Fruit fly (Drosophila melanogaster) whole organism, embryonic: ENCODE data around the gene Ubqn.
A peak's percentile ranks its signal among the peaks of the same experiment; 100 is the strongest.

Source experiments
- Atf6 ChIP-seq: fragments of 200-800 bp; sonication (Bioruptor generic); IDR thresholded peaks from 2 replicates; pipeline ENCODE4 v1.3.6; 2022; ENCODE audit warnings: missing biosample characterization, missing genetic modification characterization
- CG10274 ChIP-seq: fragments of 200-800 bp; sonication (Bioruptor generic); optimal IDR thresholded peaks from 3 replicates; lab custom pipeline; 2017; ENCODE audit warnings: missing biosample characterization, mild to moderate bottlenecking, missing genetic modification characterization
- CG10462 ChIP-seq: fragments of 200-800 bp; sonication (Bioruptor generic); optimal IDR thresholded peaks from 2 replicates; lab custom pipeline; 2016; ENCODE audit warnings: missing biosample characterization, missing genetic modification characterization
- CG11456 ChIP-seq: fragments of 200-800 bp; sonication (Bioruptor generic); IDR thresholded peaks from 3 replicates; pipeline ENCODE4 v1.3.6; 2022; ENCODE audit warnings: missing biosample characterization, missing genetic modification characterization
- CG11560 ChIP-seq: fragments of 200-800 bp; sonication (Bioruptor generic); IDR thresholded peaks from 3 replicates; pipeline ENCODE4 v1.3.6; 2022; ENCODE audit warnings: missing biosample characterization, missing genetic modification characterization
- CG11723 ChIP-seq: fragments of 200-800 bp; sonication (Bioruptor generic); optimal IDR thresholded peaks from 2 replicates; lab custom pipeline; 2017; ENCODE audit warnings: missing biosample characterization, mild to moderate bottlenecking, missing genetic modification characterization
- CG14710 ChIP-seq: fragments of 200-800 bp; sonication (Bioruptor generic); optimal IDR thresholded peaks from 3 replicates; lab custom pipeline; 2019; ENCODE audit warnings: missing biosample characterization, mild to moderate bottlenecking, missing genetic modification characterization, moderate library complexity
- CG15514 ChIP-seq: fragments of 200-800 bp; sonication (Bioruptor generic); optimal IDR thresholded peaks from 3 replicates; lab custom pipeline; 2017; ENCODE audit warnings: missing biosample characterization, missing genetic modification characterization, mild to moderate bottlenecking, moderate library complexity, missing genetic modification reagents
- CG15696 ChIP-seq: fragments of 200-800 bp; sonication (Bioruptor generic); optimal IDR thresholded peaks from 2 replicates; lab custom pipeline; 2019; ENCODE audit warnings: missing biosample characterization, mild to moderate bottlenecking, missing genetic modification characterization, moderate library complexity
- CG18262 ChIP-seq: fragments of 200-800 bp; optimal IDR thresholded peaks from 3 replicates; lab custom pipeline; 2019; ENCODE audit warnings: missing biosample characterization, mild to moderate bottlenecking, missing genetic modification characterization, moderate library complexity
- CG1832 ChIP-seq: fragments of 200-800 bp; sonication (Bioruptor generic); optimal IDR thresholded peaks from 2 replicates; lab custom pipeline; 2017; ENCODE audit warnings: missing biosample characterization, mild to moderate bottlenecking, missing genetic modification characterization, inconsistent platforms
- CG2712 ChIP-seq: fragments of 200-800 bp; optimal IDR thresholded peaks from 3 replicates; lab custom pipeline; 2019; ENCODE audit warnings: missing biosample characterization, mild to moderate bottlenecking, missing genetic modification characterization, moderate library complexity
- CG30020 ChIP-seq: fragments of 200-800 bp; optimal IDR thresholded peaks from 2 replicates; lab custom pipeline; 2019; ENCODE audit warnings: missing biosample characterization, mild to moderate bottlenecking, missing genetic modification characterization, moderate library complexity
- CG30403 ChIP-seq: fragments of 200-800 bp; sonication (Bioruptor generic); optimal IDR thresholded peaks from 3 replicates; lab custom pipeline; 2016; ENCODE audit warnings: missing biosample characterization, missing genetic modification characterization
- CG31441 ChIP-seq: fragments of 200-800 bp; sonication (Bioruptor generic); IDR thresholded peaks from 2 replicates; pipeline ENCODE4 v1.3.6; 2022; ENCODE audit warnings: missing biosample characterization, missing genetic modification characterization
- CG3726 ChIP-seq: fragments of 200-800 bp; sonication (Bioruptor generic); IDR thresholded peaks from 3 replicates; pipeline ENCODE4, ENCODE4 v1.3.6; 2022; ENCODE audit warnings: missing biosample characterization, missing genetic modification characterization
- CG4282 ChIP-seq: fragments of 200-800 bp; sonication (Bioruptor generic); optimal IDR thresholded peaks from 2 replicates; lab custom pipeline; 2016; ENCODE audit warnings: missing biosample characterization, missing genetic modification characterization
- CG43689 ChIP-seq: fragments of 200-800 bp; sonication (Bioruptor generic); IDR thresholded peaks from 2 replicates; pipeline ENCODE4 v1.3.6; 2022; ENCODE audit warnings: missing biosample characterization, missing genetic modification characterization
- CG4854 ChIP-seq: fragments of 200-800 bp; sonication (Bioruptor generic); optimal IDR thresholded peaks from 2 replicates; lab custom pipeline; 2016; ENCODE audit warnings: missing biosample characterization, missing genetic modification characterization, inconsistent platforms
- CG6254 ChIP-seq: fragments of 200-800 bp; sonication (Bioruptor generic); optimal IDR thresholded peaks from 3 replicates; lab custom pipeline; 2017; ENCODE audit warnings: mild to moderate bottlenecking, missing biosample characterization, missing genetic modification reagents, missing genetic modification characterization
- CG8281 ChIP-seq: fragments of 200-800 bp; sonication (Bioruptor generic); optimal IDR thresholded peaks from 2 replicates; lab custom pipeline; 2018; ENCODE audit warnings: missing biosample characterization, mild to moderate bottlenecking, missing genetic modification characterization, moderate library complexity
- CG8478 ChIP-seq: fragments of >200 bp; optimal IDR thresholded peaks from 2 replicates; lab custom pipeline; 2018
- CHES-1-like ChIP-seq: fragments of 200-800 bp; sonication (Bioruptor generic); optimal IDR thresholded peaks from 2 replicates; lab custom pipeline; 2016; ENCODE audit warnings: missing biosample characterization, missing genetic modification characterization
- Dfd ChIP-seq, 2 experiments: fragments of >200 bp; optimal IDR thresholded peaks; 2 replicates each; lab custom pipeline; 2017; ENCODE audit warnings: missing biosample characterization in 2 of 2, missing genetic modification characterization in 2 of 2
- Dip2 ChIP-seq: fragments of 200-800 bp; sonication (Bioruptor generic); IDR thresholded peaks from 2 replicates; pipeline ENCODE4 v1.3.6; 2022; ENCODE audit warnings: missing biosample characterization, missing genetic modification characterization
- E2f2 ChIP-seq: fragments of 200-800 bp; sonication (Bioruptor generic); IDR thresholded peaks from 2 replicates; pipeline ENCODE4 v1.3.6; 2022; ENCODE audit warnings: missing biosample characterization, missing genetic modification characterization
- MBD-R2 ChIP-seq: fragments of 200-800 bp; sonication (Bioruptor generic); IDR thresholded peaks from 2 replicates; pipeline ENCODE4 v1.3.6; 2022; ENCODE audit warnings: missing biosample characterization, missing genetic modification characterization
- NC2β ChIP-seq: fragments of 200-800 bp; sonication (Bioruptor generic); optimal IDR thresholded peaks from 2 replicates; lab custom pipeline; 2016; ENCODE audit warnings: missing biosample characterization, missing genetic modification characterization
- Ravus ChIP-seq: fragments of 200-800 bp; sonication (Bioruptor generic); IDR thresholded peaks from 2 replicates; pipeline ENCODE4 v1.3.6; 2022; ENCODE audit warnings: missing biosample characterization, missing genetic modification characterization
- ac ChIP-seq: fragments of 200-800 bp; sonication (Bioruptor generic); optimal IDR thresholded peaks from 3 replicates; lab custom pipeline; 2017; ENCODE audit warnings: missing biosample characterization, mild to moderate bottlenecking, missing genetic modification characterization
- chinmo ChIP-seq: fragments of 200-800 bp; sonication (Bioruptor generic); IDR thresholded peaks from 4 replicates; pipeline ENCODE4 v1.3.6; 2022; ENCODE audit warnings: missing biosample characterization, missing genetic modification characterization; ENCODE audit not compliant: partially characterized antibody
- ci ChIP-seq: fragments of 200-800 bp; sonication (Bioruptor generic); IDR thresholded peaks from 3 replicates; pipeline ENCODE4 v1.3.6; 2022; ENCODE audit warnings: missing biosample characterization, missing genetic modification characterization
- cwo ChIP-seq: fragments of 200-800 bp; sonication (Bioruptor generic); optimal IDR thresholded peaks from 3 replicates; lab custom pipeline; 2017; ENCODE audit warnings: missing biosample characterization, missing genetic modification characterization, mild to moderate bottlenecking, moderate library complexity, missing genetic modification reagents
- dmrt11E ChIP-seq: fragments of 200-800 bp; sonication (Bioruptor generic); optimal IDR thresholded peaks from 3 replicates; lab custom pipeline; 2018; ENCODE audit warnings: missing biosample characterization, mild to moderate bottlenecking, missing genetic modification characterization, moderate library complexity
- fd64A ChIP-seq: fragments of 200-800 bp; sonication (Bioruptor generic); optimal IDR thresholded peaks from 3 replicates; lab custom pipeline; 2018; ENCODE audit warnings: missing biosample characterization, mild to moderate bottlenecking, missing genetic modification characterization
- fru ChIP-seq: fragments of >200 bp; optimal IDR thresholded peaks from 2 replicates; lab custom pipeline; 2017
- gfzf ChIP-seq: fragments of 200-800 bp; sonication (Bioruptor generic); optimal IDR thresholded peaks from 2 replicates; lab custom pipeline; 2016; ENCODE audit warnings: missing biosample characterization, mild to moderate bottlenecking, missing genetic modification characterization, moderate library complexity
- knrl ChIP-seq: fragments of 200-800 bp; sonication (Bioruptor generic); IDR thresholded peaks from 3 replicates; pipeline ENCODE4 v1.3.6; 2022; ENCODE audit warnings: missing biosample characterization, missing genetic modification characterization; ENCODE audit not compliant: partially characterized antibody
- lola ChIP-seq, 3 experiments: fragments of >200 bp in 2 of 3; fragments of 200-800 bp in 1 of 3; sonication (Bioruptor generic) in 1 of 3; optimal IDR thresholded peaks; 2 replicates each; lab custom pipeline; 2017 to 2019; ENCODE audit warnings: missing biosample characterization in 3 of 3, missing genetic modification characterization in 3 of 3, mild to moderate bottlenecking in 1 of 3, moderate library complexity in 1 of 3
- nerfin-1 ChIP-seq: fragments of 200-800 bp; sonication (Bioruptor generic); optimal IDR thresholded peaks from 3 replicates; lab custom pipeline; 2019; ENCODE audit warnings: missing biosample characterization, mild to moderate bottlenecking, missing genetic modification characterization, moderate library complexity
- otp ChIP-seq: fragments of 200-800 bp; sonication (Bioruptor generic); IDR thresholded peaks from 3 replicates; pipeline ENCODE4, ENCODE4 v1.3.6; 2022; ENCODE audit warnings: missing biosample characterization, missing genetic modification characterization
- prd ChIP-seq, 3 experiments: fragments of >200 bp in 2 of 3; fragments of 200-800 bp in 1 of 3; sonication (Bioruptor generic) in 1 of 3; optimal IDR thresholded peaks in 2 of 3; IDR thresholded peaks in 1 of 3; 2 replicates in 2 of 3; 3 replicates in 1 of 3; pipeline versions ENCODE4 v1.3.6 to Lab custom; 2017 to 2022; ENCODE audit warnings: missing biosample characterization in 1 of 3, missing genetic modification characterization in 1 of 3
- pros ChIP-seq: fragments of 200-800 bp; sonication (Bioruptor generic); optimal IDR thresholded peaks from 3 replicates; lab custom pipeline; 2019; ENCODE audit warnings: missing biosample characterization, mild to moderate bottlenecking, missing genetic modification characterization, moderate library complexity
- psq ChIP-seq: fragments of 200-800 bp; sonication (Bioruptor generic); optimal IDR thresholded peaks from 2 replicates; lab custom pipeline; 2017; ENCODE audit warnings: missing biosample characterization, missing genetic modification characterization
- ranshi ChIP-seq: fragments of 200-800 bp; sonication (Bioruptor generic); IDR thresholded peaks from 2 replicates; pipeline ENCODE4 v1.3.6; 2022; ENCODE audit warnings: missing biosample characterization, missing genetic modification characterization
- salm ChIP-seq: fragments of 200-800 bp; sonication (Bioruptor generic); optimal IDR thresholded peaks from 2 replicates; lab custom pipeline; 2018; ENCODE audit warnings: missing biosample characterization, mild to moderate bottlenecking, missing genetic modification characterization
- stwl ChIP-seq: fragments of 200-800 bp; sonication (Bioruptor generic); optimal IDR thresholded peaks from 3 replicates; lab custom pipeline; 2018; ENCODE audit warnings: missing biosample characterization, mild to moderate bottlenecking, missing genetic modification characterization, moderate library complexity
- vvl ChIP-seq: fragments of 200-800 bp; sonication (Bioruptor generic); IDR thresholded peaks from 2 replicates; pipeline ENCODE4 v1.3.6; 2022; ENCODE audit warnings: missing biosample characterization, missing genetic modification characterization
- zen ChIP-seq: fragments of 200-800 bp; sonication (Bioruptor generic); optimal IDR thresholded peaks from 3 replicates; lab custom pipeline; 2018; ENCODE audit warnings: missing biosample characterization, mild to moderate bottlenecking, missing genetic modification characterization, moderate library complexity

Gene Ubqn

dm6 chrX:19645873-19646541 lies 37.6 kb upstream of the Ubqn start, which contains the start of gene Arp10 (continued):
- TF ChIP-seq lola (GFP tag; optimal IDR thresholded peaks at IDR 0.05; lab: Kevin White, UChicago): peak in 2 of 3 experiments; percentile 3 to 81
- no peak for TF ChIP-seq prd (optimal IDR thresholded peaks at IDR 0.05; lab: Kevin White, UChicago)
- no peak for TF ChIP-seq prd (GFP tag; IDR thresholded peaks at IDR 0.05; lab: Robert Waterston, UW)
- TF ChIP-seq fd64A (GFP tag; lab: Kevin White, UChicago): no peak
- TF ChIP-seq ac (GFP tag; lab: Kevin White, UChicago): no peak
- TF ChIP-seq CG8281 (tag; lab: Kevin White, UChicago): no peak
- no peak for TF ChIP-seq CG4854 (GFP tag; lab: Kevin White, UChicago)
- TF ChIP-seq pros (GFP tag; lab: Kevin White, UChicago): no peak
- no peak for TF ChIP-seq Dip2 (GFP tag; lab: Robert Waterston, UW)
- no peak for TF ChIP-seq CG8478 (lab: Kevin White, UChicago)
- peak; percentile 23 for TF ChIP-seq CG30403 (GFP tag; lab: Kevin White, UChicago)
- no peak for TF ChIP-seq CG3726 (GFP tag; lab: Robert Waterston, UW)
- no peak for TF ChIP-seq otp (GFP tag; lab: Robert Waterston, UW)
- no peak for TF ChIP-seq CG10462 (GFP tag; lab: Kevin White, UChicago)
- no peak for TF ChIP-seq CG6254 (GFP tag; lab: Kevin White, UChicago)
- peak in 1 of 2 experiments; percentile 22 for TF ChIP-seq Dfd (GFP tag; optimal IDR thresholded peaks at IDR 0.05; lab: Kevin White, UChicago)
- no peak for TF ChIP-seq Atf6 (GFP tag; lab: Robert Waterston, UW)
- TF ChIP-seq MBD-R2: peak; percentile 73
- peak; percentile 88 for TF ChIP-seq CG30020 (tag; lab: Kevin White, UChicago)
- peak; percentile 8 for TF ChIP-seq CG2712 (tag; lab: Kevin White, UChicago)
- TF ChIP-seq ranshi (GFP tag; lab: Robert Waterston, UW): no peak
- peak; percentile 46; the same call in 2 of the 3 replicates for TF ChIP-seq knrl (GFP tag; lab: Robert Waterston, UW)
- TF ChIP-seq CG11560: no peak
- no peak for TF ChIP-seq CG31441
- no peak for TF ChIP-seq Ravus
- TF ChIP-seq CG14710: peak; percentile 54
- TF ChIP-seq CG18262 (tag; lab: Kevin White, UChicago): peak; percentile 13
- TF ChIP-seq cwo: no peak
- TF ChIP-seq CHES-1-like (GFP tag; lab: Kevin White, UChicago): peak; percentile 32
- TF ChIP-seq CG43689 (GFP tag; lab: Robert Waterston, UW): no peak
- peak; percentile 21 for TF ChIP-seq zen (tag; lab: Kevin White, UChicago)
- TF ChIP-seq CG1832 (GFP tag; lab: Kevin White, UChicago): no peak
- TF ChIP-seq CG10274 (GFP tag; lab: Kevin White, UChicago): no peak
- TF ChIP-seq psq (GFP tag; lab: Kevin White, UChicago): no peak
- TF ChIP-seq ci (GFP tag; lab: Robert Waterston, UW): no peak
- peak; percentile 75 for TF ChIP-seq E2f2 (GFP tag; lab: Robert Waterston, UW)
- no peak for TF ChIP-seq CG11723
- TF ChIP-seq dmrt11E (tag; lab: Kevin White, UChicago): peak; percentile 26
- 0 out of 4 replicates have a peak, but pooled peaks have one; percentile 59 for TF ChIP-seq chinmo (GFP tag; lab: Robert Waterston, UW)
- TF ChIP-seq salm (tag; lab: Kevin White, UChicago): no peak
- TF ChIP-seq nerfin-1 (tag; lab: Kevin White, UChicago): no peak
- no peak for TF ChIP-seq CG4282 (GFP tag; lab: Kevin White, UChicago)
- no peak for TF ChIP-seq NC2β (GFP tag; lab: Kevin White, UChicago)
- TF ChIP-seq gfzf (GFP tag; lab: Kevin White, UChicago): peak; percentile 47
- TF ChIP-seq vvl: no peak
- TF ChIP-seq fru (lab: Kevin White, UChicago): no peak
- TF ChIP-seq CG15696 (tag; lab: Kevin White, UChicago): peak; percentile 13
- TF ChIP-seq CG15514 (GFP tag; lab: Kevin White, UChicago): peak; percentile 60
- TF ChIP-seq stwl (tag; lab: Kevin White, UChicago): peak; percentile 43
- TF ChIP-seq CG11456 (GFP tag; lab: Robert Waterston, UW): peak; percentile 52; the same call in 1 of the 3 replicates
